Worm (Caenorhabditis elegans) whole organism, young adult: ENCODE data around the gene srt-33.

Experiments
- B0035.1 ChIP-seq: sonication (generic microtip); optimal IDR thresholded peaks from 2 replicates; lab custom pipeline; 2016; ENCODE audit warnings: missing genetic modification characterization, mild to moderate bottlenecking, missing compliant biosample characterization, missing genotype, missing genetic modification reagents
- C06A6.2 ChIP-seq: fragments of 200-800 bp; sonication (Bioruptor generic); conservative IDR thresholded peaks from 2 replicates; pipeline ENCODE4 v1.3.6; 2022; ENCODE audit warnings: missing genetic modification characterization, missing compliant biosample characterization
- F22D6.2 ChIP-seq: sonication (generic microtip); optimal IDR thresholded peaks from 2 replicates; lab custom pipeline; 2016; ENCODE audit warnings: mild to moderate bottlenecking, missing genetic modification characterization, missing compliant biosample characterization
- F55B11.4 ChIP-seq: sonication (generic microtip); optimal IDR thresholded peaks from 2 replicates; lab custom pipeline; 2016; ENCODE audit warnings: missing compliant biosample characterization, missing genetic modification characterization, borderline replicate concordance; ENCODE audit not compliant: insufficient read depth
- K12H6.12 ChIP-seq: fragments of 200-800 bp; sonication (Bioruptor generic); optimal IDR thresholded peaks from 2 replicates; lab custom pipeline; 2018; ENCODE audit warnings: mild to moderate bottlenecking, missing genetic modification characterization, missing compliant biosample characterization
- Y56A3A.18 ChIP-seq: fragments of 200-800 bp; sonication (Bioruptor generic); IDR thresholded peaks from 2 replicates; pipeline ENCODE4 v1.3.6; 2022; ENCODE audit warnings: missing genetic modification reagents, missing genetic modification characterization, missing compliant biosample characterization
- aptf-2 ChIP-seq: fragments of 200-800 bp; sonication (Bioruptor generic); conservative IDR thresholded peaks from 2 replicates; pipeline ENCODE4 v1.3.6; 2022; ENCODE audit warnings: missing genetic modification reagents, missing genetic modification characterization, missing compliant biosample characterization
- aptf-3 ChIP-seq: fragments of 200-800 bp; sonication (Bioruptor generic); IDR thresholded peaks from 2 replicates; pipeline ENCODE4 v1.3.6; 2022; ENCODE audit warnings: missing genetic modification characterization, missing compliant biosample characterization
- athp-1 ChIP-seq: sonication (generic microtip); optimal IDR thresholded peaks from 2 replicates; lab custom pipeline; 2017; ENCODE audit warnings: mild to moderate bottlenecking, missing genetic modification characterization, missing compliant biosample characterization
- attf-6 ChIP-seq: fragments of 200-800 bp; sonication (Bioruptor generic); IDR thresholded peaks from 2 replicates; pipeline ENCODE4 v1.3.6; 2022; ENCODE audit warnings: missing genetic modification reagents, missing genetic modification characterization, missing compliant biosample characterization
- cebp-1 ChIP-seq, 2 experiments: fragments of 200-800 bp in 1 of 2; sonication (Bioruptor generic) in 1 of 2; sonication (generic microtip) in 1 of 2; IDR thresholded peaks in 1 of 2; optimal IDR thresholded peaks in 1 of 2; 2 replicates each; pipeline versions ENCODE4 v1.3.6 to Lab custom; 2017 to 2022; ENCODE audit warnings: missing compliant biosample characterization in 2 of 2, missing genetic modification characterization in 2 of 2, mild to moderate bottlenecking in 1 of 2, missing genetic modification reagents in 1 of 2, moderate library complexity in 1 of 2
- cebp-2 ChIP-seq: fragments of 200-800 bp; sonication (Bioruptor generic); IDR thresholded peaks from 2 replicates; pipeline ENCODE4 v1.3.6; 2022; ENCODE audit warnings: missing genetic modification characterization, missing compliant biosample characterization
- ceh-100 ChIP-seq: fragments of 200-800 bp; sonication (Bioruptor generic); IDR thresholded peaks from 2 replicates; pipeline ENCODE4 v1.3.6; 2022; ENCODE audit warnings: missing genetic modification reagents, missing genetic modification characterization, missing compliant biosample characterization
- ceh-40 ChIP-seq: fragments of 200-800 bp; sonication (Bioruptor generic); IDR thresholded peaks from 2 replicates; pipeline ENCODE4 v1.3.6; 2022; ENCODE audit warnings: missing genetic modification characterization, missing compliant biosample characterization
- ceh-79 ChIP-seq: sonication (generic microtip); optimal IDR thresholded peaks from 2 replicates; lab custom pipeline; 2017; ENCODE audit warnings: mild to moderate bottlenecking, missing genetic modification characterization, missing compliant biosample characterization
- die-1 ChIP-seq: sonication (generic microtip); optimal IDR thresholded peaks from 2 replicates; lab custom pipeline; 2016; ENCODE audit warnings: missing genotype, mild to moderate bottlenecking, missing genetic modification characterization, missing compliant biosample characterization
- dpff-1 ChIP-seq: sonication (generic microtip); optimal IDR thresholded peaks from 2 replicates; lab custom pipeline; 2017; ENCODE audit warnings: mild to moderate bottlenecking, missing genetic modification characterization, missing compliant biosample characterization
- dpl-1 ChIP-seq: fragments of 150-350 bp; optimal IDR thresholded peaks from 2 replicates; lab custom pipeline; 2014; ENCODE audit warnings: missing biosample characterization, missing genetic modification reagents, missing genetic modification characterization
- efl-1 ChIP-seq: fragments of 150-350 bp; optimal IDR thresholded peaks from 2 replicates; lab custom pipeline; 2014; ENCODE audit warnings: missing biosample characterization, missing genetic modification reagents, missing genetic modification characterization
- egl-44 ChIP-seq: fragments of 200-800 bp; sonication (Bioruptor generic); IDR thresholded peaks from 2 replicates; pipeline ENCODE4 v1.3.6; 2022; ENCODE audit warnings: missing genetic modification reagents, missing genetic modification characterization, missing compliant biosample characterization
- egrh-3 ChIP-seq: fragments of 200-800 bp; sonication (Bioruptor generic); IDR thresholded peaks from 2 replicates; pipeline ENCODE4 v1.3.6; 2022; ENCODE audit warnings: missing genetic modification reagents, missing genetic modification characterization, missing compliant biosample characterization
- ekl-4 ChIP-seq: fragments of 200-800 bp; sonication (Bioruptor generic); IDR thresholded peaks from 2 replicates; pipeline ENCODE4 v1.3.6; 2022; ENCODE audit warnings: missing genetic modification reagents, missing genetic modification characterization, missing compliant biosample characterization
- gei-17 ChIP-seq: fragments of 200-800 bp; sonication (Bioruptor generic); optimal IDR thresholded peaks from 2 replicates; lab custom pipeline; 2018; ENCODE audit warnings: mild to moderate bottlenecking, missing genetic modification characterization, missing compliant biosample characterization
- hlh-12 ChIP-seq: sonication (generic microtip); optimal IDR thresholded peaks from 2 replicates; lab custom pipeline; 2016; ENCODE audit warnings: missing genetic modification characterization, missing compliant biosample characterization
- hmg-20 ChIP-seq: fragments of 200-800 bp; sonication (Bioruptor generic); IDR thresholded peaks from 2 replicates; pipeline ENCODE4 v1.3.6; 2022; ENCODE audit warnings: missing genetic modification reagents, missing genetic modification characterization, missing compliant biosample characterization
- let-607 ChIP-seq, 2 experiments: fragments of 200-800 bp in 1 of 2; sonication (Bioruptor generic) in 1 of 2; sonication (generic microtip) in 1 of 2; optimal IDR thresholded peaks; 2 replicates each; lab custom pipeline; 2016 to 2018; ENCODE audit warnings: mild to moderate bottlenecking in 2 of 2, missing compliant biosample characterization in 2 of 2, missing genetic modification characterization in 2 of 2, moderate library complexity in 2 of 2, missing genotype in 1 of 2
- lir-1 ChIP-seq: fragments of 200-800 bp; sonication (Bioruptor generic); conservative IDR thresholded peaks from 2 replicates; pipeline ENCODE4 v1.3.6; 2022; ENCODE audit warnings: missing genetic modification reagents, missing genetic modification characterization, missing compliant biosample characterization
- lsy-27 ChIP-seq: sonication (generic microtip); optimal IDR thresholded peaks from 2 replicates; lab custom pipeline; 2017; ENCODE audit warnings: missing genetic modification characterization, mild to moderate bottlenecking, missing compliant biosample characterization, antibody characterized with exemption, missing genotype, borderline replicate concordance; ENCODE audit not compliant: insufficient read depth
- nfya-1 ChIP-seq: sonication (generic microtip); optimal IDR thresholded peaks from 2 replicates; lab custom pipeline; 2017; ENCODE audit warnings: antibody characterized with exemption, missing compliant biosample characterization, missing genetic modification characterization, borderline replicate concordance; ENCODE audit not compliant: insufficient read depth
- nhr-179 ChIP-seq: sonication (generic microtip); optimal IDR thresholded peaks from 2 replicates; lab custom pipeline; 2016; ENCODE audit warnings: mild to moderate bottlenecking, missing genetic modification characterization, missing compliant biosample characterization
- nhr-80 ChIP-seq: sonication (generic microtip); optimal IDR thresholded peaks from 2 replicates; lab custom pipeline; 2016; ENCODE audit warnings: missing genetic modification characterization, missing compliant biosample characterization
- sdz-38 ChIP-seq: sonication (generic microtip); optimal IDR thresholded peaks from 2 replicates; lab custom pipeline; 2016; ENCODE audit warnings: missing genotype, missing genetic modification characterization, missing compliant biosample characterization
- snpc-4 ChIP-seq, 5 experiments: fragments of 150-350 bp in 1 of 5; sonication (generic microtip) in 4 of 5; optimal IDR thresholded peaks; 2 replicates each; lab custom pipeline; 2014 to 2018; ENCODE audit warnings: missing genetic modification characterization in 5 of 5, missing biosample characterization in 3 of 5, antibody characterized with exemption in 2 of 5, mild to moderate bottlenecking in 2 of 5, missing compliant biosample characterization in 2 of 5, missing genotype in 2 of 5, moderate library complexity in 2 of 5, missing genetic modification reagents in 1 of 5
- unc-130 ChIP-seq: sonication (generic microtip); optimal IDR thresholded peaks from 2 replicates; lab custom pipeline; 2016; ENCODE audit warnings: missing genetic modification reagents, missing genetic modification characterization, missing compliant biosample characterization
- zfh-2 ChIP-seq: fragments of 200-800 bp; sonication (Bioruptor generic); conservative IDR thresholded peaks from 2 replicates; pipeline ENCODE4 v1.3.6; 2022; ENCODE audit warnings: missing genetic modification reagents, missing genetic modification characterization, missing compliant biosample characterization
- zim-3 ChIP-seq: sonication (generic microtip); optimal IDR thresholded peaks from 2 replicates; lab custom pipeline; 2017; ENCODE audit warnings: mild to moderate bottlenecking, missing genetic modification characterization, moderate library complexity, missing compliant biosample characterization
- ztf-25 ChIP-seq: fragments of 200-800 bp; sonication (Bioruptor generic); IDR thresholded peaks from 2 replicates; pipeline ENCODE4 v1.3.6; 2022; ENCODE audit warnings: missing genetic modification reagents, missing genetic modification characterization, missing compliant biosample characterization
- ztf-28 ChIP-seq: fragments of 200-800 bp; sonication (Bioruptor generic); IDR thresholded peaks from 2 replicates; pipeline ENCODE4 v1.3.6; 2022; ENCODE audit warnings: missing genetic modification reagents, missing genetic modification characterization, missing compliant biosample characterization

The srt-33 gene

ce11 chrV:14319101-14319781 lies 39.6 kb upstream of the srt-33 start, which contains the start of gene F47B8.13:
TSS of gene F47B8.13 (minus strand) at chrV:14319731.
- peak; percentile 95 for TF ChIP-seq zfh-2 (GFP tag; lab: Robert Waterston, UW)
- TF ChIP-seq nhr-80, result no peak
- TF ChIP-seq egrh-3 (GFP tag; lab: Robert Waterston, UW), result peak; percentile 95
- peak; percentile 4; the same call in 1 of the 2 replicates for TF ChIP-seq ztf-28 (GFP tag; lab: Robert Waterston, UW)
- TF ChIP-seq C06A6.2 (GFP tag; lab: Robert Waterston, UW), result no peak
- TF ChIP-seq ceh-79, result peak; percentile 8
- TF ChIP-seq, all 124 proteins: peak for 4

- TF ChIP-seq K12H6.12 (tag; lab: Kevin White, UChicago) (no peak), cebp-1 (GFP tag; IDR thresholded peaks at IDR 0.05; lab: Robert Waterston, UW) (no peak), cebp-1 (tag; optimal IDR thresholded peaks at IDR 0.05; lab: Kevin White, UChicago) (peak; percentile 1)
- TF ChIP-seq, all 124 proteins: peak for 1
These were observed 37.9 kb upstream of the srt-33 start for ce11 chrV:14317621-14318020.

ce11 chrV:14317204-14317603 lies 37.5 kb upstream of the srt-33 start:
- no peak for TF ChIP-seq dpl-1 (GFP tag; lab: Kevin White, UChicago)
- no peak for TF ChIP-seq aptf-2 (GFP tag; lab: Robert Waterston, UW)
- no peak for TF ChIP-seq lsy-27
- no peak for TF ChIP-seq ztf-25 (GFP tag; lab: Robert Waterston, UW)
- TF ChIP-seq ceh-40, result no peak
- TF ChIP-seq Y56A3A.18 (GFP tag; lab: Robert Waterston, UW), result no peak
- no peak for TF ChIP-seq ceh-79
- TF ChIP-seq ceh-100, result no peak
- TF ChIP-seq egl-44, result no peak
- TF ChIP-seq B0035.1, result no peak
- TF ChIP-seq efl-1 (GFP tag; lab: Kevin White, UChicago), result no peak
- no peak for TF ChIP-seq hmg-20 (GFP tag; lab: Robert Waterston, UW)
- no peak for TF ChIP-seq nhr-179 (tag; lab: Kevin White, UChicago)
- TF ChIP-seq attf-6 (GFP tag; lab: Robert Waterston, UW), result no peak
- no peak for TF ChIP-seq ekl-4 (GFP tag; lab: Robert Waterston, UW)
- no peak for TF ChIP-seq unc-130
- no peak for TF ChIP-seq aptf-3 (GFP tag; lab: Robert Waterston, UW)
- no peak for TF ChIP-seq gei-17 (GFP tag; lab: Kevin White, UChicago)
- TF ChIP-seq, all 124 proteins: peak for 0

ce11 chrV:14316525-14316924 lies 36.8 kb upstream of the srt-33 start, which contains the start of gene F47B8.2:
TSS of gene F47B8.2 (minus strand) at chrV:14316625.
- TF ChIP-seq nfya-1, result no peak
- no peak for TF ChIP-seq zim-3 (tag; lab: Kevin White, UChicago)
- TF ChIP-seq lir-1, result no peak
- no peak for TF ChIP-seq hlh-12
- no peak for TF ChIP-seq F22D6.2 (tag; lab: Kevin White, UChicago)
- no peak for TF ChIP-seq athp-1 (tag; lab: Kevin White, UChicago)
- TF ChIP-seq, all 124 proteins: peak for 0

- TF ChIP-seq ceh-79 (no peak), lir-1 (no peak), sdz-38 (no peak), die-1 (tag; lab: Kevin White, UChicago) (no peak), cebp-2 (GFP tag; lab: Robert Waterston, UW) (no peak), dpff-1 (no peak), cebp-1 (GFP tag; IDR thresholded peaks at IDR 0.05; lab: Robert Waterston, UW) (no peak), cebp-1 (tag; optimal IDR thresholded peaks at IDR 0.05; lab: Kevin White, UChicago) (no peak), let-607 (tag; optimal IDR thresholded peaks at IDR 0.05; lab: Kevin White, UChicago) (no peak), snpc-4 (GFP tag; optimal IDR thresholded peaks at IDR 0.05; lab: Kevin White, UChicago) (no peak), snpc-4 (tag; optimal IDR thresholded peaks at IDR 0.05; lab: Kevin White, UChicago) (no peak), F55B11.4 (tag; lab: Kevin White, UChicago) (no peak), ztf-28 (GFP tag; lab: Robert Waterston, UW) (no peak), K12H6.12 (tag; lab: Kevin White, UChicago) (no peak), efl-1 (GFP tag; lab: Kevin White, UChicago) (no peak)
These were observed 34.6 kb upstream of the srt-33 start, which contains the start of gene F47B8.1 for ce11 chrV:14314236-14314635. TSS of gene F47B8.1 (minus strand) at chrV:14314336.
